Fruit fly (Drosophila melanogaster) whole organism, embryonic: ENCODE measurements around the gene CG13024.

ENCODE experiments used
- Antp ChIP-seq: fragments of 200-800 bp; sonication (Bioruptor generic); optimal IDR thresholded peaks from 3 replicates; lab custom pipeline; 2016; ENCODE audit warnings: missing biosample characterization, missing genetic modification characterization
- Asciz ChIP-seq: fragments of 200-800 bp; sonication (Bioruptor generic); optimal IDR thresholded peaks from 2 replicates; lab custom pipeline; 2017; ENCODE audit warnings: missing biosample characterization, mild to moderate bottlenecking, missing genetic modification characterization, missing genetic modification reagents
- C15 ChIP-seq: fragments of 200-800 bp; sonication (Bioruptor generic); IDR thresholded peaks from 3 replicates; pipeline ENCODE4 v1.3.6; 2022; ENCODE audit warnings: missing biosample characterization, missing genetic modification characterization
- CG10209 ChIP-seq: fragments of 200-800 bp; sonication (Bioruptor generic); optimal IDR thresholded peaks from 3 replicates; lab custom pipeline; 2017; ENCODE audit warnings: missing biosample characterization, mild to moderate bottlenecking, missing genetic modification characterization, missing genetic modification reagents
- CG10274 ChIP-seq: fragments of 200-800 bp; sonication (Bioruptor generic); optimal IDR thresholded peaks from 3 replicates; lab custom pipeline; 2017; ENCODE audit warnings: missing biosample characterization, mild to moderate bottlenecking, missing genetic modification characterization
- CG10366 ChIP-seq: fragments of 200-800 bp; sonication (Bioruptor generic); IDR thresholded peaks from 2 replicates; pipeline ENCODE4 v1.3.6; 2022; ENCODE audit warnings: missing biosample characterization, missing genetic modification characterization
- CG12659 ChIP-seq: fragments of 200-800 bp; sonication (Bioruptor generic); optimal IDR thresholded peaks from 3 replicates; lab custom pipeline; 2017; ENCODE audit warnings: mild to moderate bottlenecking, missing biosample characterization, missing genetic modification reagents, missing genetic modification characterization
- CG1602 ChIP-seq: fragments of 200-800 bp; sonication (Bioruptor generic); optimal IDR thresholded peaks from 3 replicates; lab custom pipeline; 2016; ENCODE audit warnings: missing biosample characterization, missing genetic modification characterization
- CG1603 ChIP-seq: fragments of 200-800 bp; sonication (Bioruptor generic); optimal IDR thresholded peaks from 2 replicates; lab custom pipeline; 2019; ENCODE audit warnings: missing biosample characterization, mild to moderate bottlenecking, missing genetic modification characterization, moderate library complexity
- CG17359 ChIP-seq: fragments of 200-800 bp; sonication (Bioruptor generic); optimal IDR thresholded peaks from 3 replicates; lab custom pipeline; 2018; ENCODE audit warnings: missing biosample characterization, mild to moderate bottlenecking, missing genetic modification characterization, moderate library complexity
- CG17612 ChIP-seq: fragments of 200-800 bp; sonication (Bioruptor generic); IDR thresholded peaks from 2 replicates; pipeline ENCODE4 v1.3.6; 2022; ENCODE audit warnings: missing biosample characterization, missing genetic modification characterization
- CG3065 ChIP-seq: fragments of 200-800 bp; sonication (Bioruptor generic); optimal IDR thresholded peaks from 2 replicates; lab custom pipeline; 2016; ENCODE audit warnings: missing biosample characterization, missing genetic modification characterization
- CG31388 ChIP-seq: fragments of 200-800 bp; sonication (Bioruptor generic); optimal IDR thresholded peaks from 2 replicates; lab custom pipeline; 2016; ENCODE audit warnings: missing biosample characterization, missing genetic modification characterization
- CG3407 ChIP-seq: fragments of 200-800 bp; sonication (Bioruptor generic); optimal IDR thresholded peaks from 2 replicates; lab custom pipeline; 2018; ENCODE audit warnings: missing biosample characterization, mild to moderate bottlenecking, missing genetic modification characterization
- CG3726 ChIP-seq: fragments of 200-800 bp; sonication (Bioruptor generic); IDR thresholded peaks from 3 replicates; pipeline ENCODE4, ENCODE4 v1.3.6; 2022; ENCODE audit warnings: missing biosample characterization, missing genetic modification characterization
- CG4282 ChIP-seq: fragments of 200-800 bp; sonication (Bioruptor generic); optimal IDR thresholded peaks from 2 replicates; lab custom pipeline; 2016; ENCODE audit warnings: missing biosample characterization, missing genetic modification characterization
- CG43689 ChIP-seq: fragments of 200-800 bp; sonication (Bioruptor generic); IDR thresholded peaks from 2 replicates; pipeline ENCODE4 v1.3.6; 2022; ENCODE audit warnings: missing biosample characterization, missing genetic modification characterization
- CG6272 ChIP-seq: fragments of 200-800 bp; sonication (Bioruptor generic); IDR thresholded peaks from 2 replicates; pipeline ENCODE4 v1.3.6; 2022; ENCODE audit warnings: missing biosample characterization, missing genetic modification characterization
- CG8478 ChIP-seq: fragments of >200 bp; optimal IDR thresholded peaks from 2 replicates; lab custom pipeline; 2018
- CG9876 ChIP-seq: fragments of 200-800 bp; sonication (Bioruptor generic); optimal IDR thresholded peaks from 2 replicates; lab custom pipeline; 2016; ENCODE audit warnings: missing biosample characterization, missing genetic modification characterization
- Chrac-16 ChIP-seq: fragments of 200-800 bp; sonication (Bioruptor generic); optimal IDR thresholded peaks from 3 replicates; lab custom pipeline; 2016; ENCODE audit warnings: missing biosample characterization, missing genetic modification characterization
- D19A ChIP-seq: fragments of 200-800 bp; optimal IDR thresholded peaks from 3 replicates; lab custom pipeline; 2019; ENCODE audit warnings: missing biosample characterization, mild to moderate bottlenecking, missing genetic modification characterization, moderate library complexity
- D19B ChIP-seq: fragments of 200-800 bp; sonication (Bioruptor generic); optimal IDR thresholded peaks from 2 replicates; lab custom pipeline; 2017; ENCODE audit warnings: missing biosample characterization, mild to moderate bottlenecking, missing genetic modification characterization
- Dp ChIP-seq: fragments of 200-800 bp; sonication (Bioruptor generic); optimal IDR thresholded peaks from 2 replicates; lab custom pipeline; 2018; ENCODE audit warnings: missing biosample characterization, mild to moderate bottlenecking, missing genetic modification characterization, moderate library complexity
- GATAe ChIP-seq: fragments of 200-800 bp; sonication (Bioruptor generic); conservative IDR thresholded peaks from 2 replicates; pipeline ENCODE4 v1.3.6; 2022; ENCODE audit warnings: missing biosample characterization, missing genetic modification characterization
- Mad ChIP-seq: fragments of 200-800 bp; sonication (Bioruptor generic); optimal IDR thresholded peaks from 2 replicates; lab custom pipeline; 2016; ENCODE audit warnings: missing biosample characterization, missing genetic modification characterization
- Oaz ChIP-seq: fragments of 200-800 bp; sonication (Bioruptor generic); IDR thresholded peaks from 2 replicates; pipeline ENCODE4 v1.3.6; 2022; ENCODE audit warnings: missing biosample characterization, missing genetic modification characterization
- Opbp ChIP-seq: fragments of 200-800 bp; sonication (Bioruptor generic); IDR thresholded peaks from 3 replicates; pipeline ENCODE4 v1.3.6; 2022; ENCODE audit warnings: missing biosample characterization, missing genetic modification characterization; ENCODE audit not compliant: partially characterized antibody
- Side ChIP-seq: fragments of 200-800 bp; sonication (Bioruptor generic); optimal IDR thresholded peaks from 2 replicates; lab custom pipeline; 2016; ENCODE audit warnings: missing biosample characterization, missing genetic modification characterization
- Sry-β ChIP-seq: fragments of 200-800 bp; sonication (Bioruptor generic); optimal IDR thresholded peaks from 2 replicates; lab custom pipeline; 2018; ENCODE audit warnings: missing biosample characterization, mild to moderate bottlenecking, missing genetic modification characterization, moderate library complexity
- Sry-δ ChIP-seq: fragments of 200-800 bp; sonication (Bioruptor generic); optimal IDR thresholded peaks from 2 replicates; lab custom pipeline; 2016; ENCODE audit warnings: missing biosample characterization, missing genetic modification characterization
- TFAM ChIP-seq: fragments of 200-800 bp; sonication (Bioruptor generic); optimal IDR thresholded peaks from 2 replicates; lab custom pipeline; 2017; ENCODE audit warnings: missing biosample characterization, missing genetic modification characterization, inconsistent platforms
- ap ChIP-seq: fragments of 200-800 bp; sonication (Bioruptor generic); IDR thresholded peaks from 2 replicates; pipeline ENCODE4 v1.3.6; 2022; ENCODE audit warnings: missing biosample characterization, missing genetic modification characterization
- ase ChIP-seq: fragments of 200-800 bp; sonication (Bioruptor generic); IDR thresholded peaks from 3 replicates; pipeline ENCODE4 v1.3.6; 2022; ENCODE audit warnings: missing biosample characterization, missing genetic modification characterization
- bowl ChIP-seq: fragments of 200-800 bp; sonication (Bioruptor generic); IDR thresholded peaks from 2 replicates; pipeline ENCODE4 v1.3.6; 2022; ENCODE audit warnings: missing biosample characterization, missing genetic modification characterization
- chm ChIP-seq: fragments of 200-800 bp; sonication (Bioruptor generic); IDR thresholded peaks from 2 replicates; pipeline ENCODE4 v1.3.6; 2022; ENCODE audit warnings: missing biosample characterization, missing genetic modification characterization
- cwo ChIP-seq: fragments of 200-800 bp; sonication (Bioruptor generic); optimal IDR thresholded peaks from 3 replicates; lab custom pipeline; 2017; ENCODE audit warnings: missing biosample characterization, missing genetic modification characterization, mild to moderate bottlenecking, moderate library complexity, missing genetic modification reagents
- dmrt11E ChIP-seq: fragments of 200-800 bp; sonication (Bioruptor generic); optimal IDR thresholded peaks from 3 replicates; lab custom pipeline; 2018; ENCODE audit warnings: missing biosample characterization, mild to moderate bottlenecking, missing genetic modification characterization, moderate library complexity
- ewg ChIP-seq: fragments of 200-800 bp; sonication (Bioruptor generic); optimal IDR thresholded peaks from 3 replicates; lab custom pipeline; 2017; ENCODE audit warnings: mild to moderate bottlenecking, missing biosample characterization, missing genetic modification reagents, missing genetic modification characterization
- fu2 ChIP-seq: fragments of 200-800 bp; sonication (Bioruptor generic); optimal IDR thresholded peaks from 2 replicates; lab custom pipeline; 2016; ENCODE audit warnings: missing biosample characterization, missing genetic modification characterization
- grau ChIP-seq: fragments of 200-800 bp; optimal IDR thresholded peaks from 3 replicates; lab custom pipeline; 2019; ENCODE audit warnings: missing biosample characterization, mild to moderate bottlenecking, missing genetic modification characterization, moderate library complexity
- h ChIP-seq: fragments of >200 bp; optimal IDR thresholded peaks from 2 replicates; lab custom pipeline; 2017
- jing ChIP-seq: fragments of 200-800 bp; sonication (Bioruptor generic); optimal IDR thresholded peaks from 2 replicates; lab custom pipeline; 2018; ENCODE audit warnings: missing biosample characterization, mild to moderate bottlenecking, missing genetic modification characterization
- ken ChIP-seq: fragments of 200-800 bp; sonication (Bioruptor generic); IDR thresholded peaks from 3 replicates; pipeline ENCODE4 v1.3.6; 2022; ENCODE audit warnings: missing biosample characterization, missing genetic modification characterization
- kni ChIP-seq: fragments of 200-800 bp; sonication (Bioruptor generic); optimal IDR thresholded peaks from 3 replicates; lab custom pipeline; 2017; ENCODE audit warnings: mild to moderate bottlenecking, missing biosample characterization, missing genetic modification reagents, missing genetic modification characterization
- org-1 ChIP-seq: fragments of 200-800 bp; sonication (Bioruptor generic); optimal IDR thresholded peaks from 2 replicates; lab custom pipeline; 2017; ENCODE audit warnings: missing biosample characterization, missing genetic modification characterization
- pnt ChIP-seq: fragments of 200-800 bp; sonication (Bioruptor generic); optimal IDR thresholded peaks from 3 replicates; lab custom pipeline; 2016; ENCODE audit warnings: missing biosample characterization, missing genetic modification characterization
- repo ChIP-seq: fragments of 200-800 bp; sonication (Bioruptor generic); optimal IDR thresholded peaks from 2 replicates; lab custom pipeline; 2016; ENCODE audit warnings: missing biosample characterization, missing genetic modification characterization
- shn ChIP-seq: fragments of 200-800 bp; sonication (Bioruptor generic); optimal IDR thresholded peaks from 3 replicates; lab custom pipeline; 2016; ENCODE audit warnings: missing biosample characterization, missing genetic modification characterization
- z ChIP-seq: fragments of 200-800 bp; sonication (Bioruptor generic); IDR thresholded peaks from 3 replicates; pipeline ENCODE4 v1.3.6; 2022; ENCODE audit warnings: missing biosample characterization, missing genetic modification characterization
- zen ChIP-seq: fragments of 200-800 bp; sonication (Bioruptor generic); optimal IDR thresholded peaks from 3 replicates; lab custom pipeline; 2018; ENCODE audit warnings: missing biosample characterization, mild to moderate bottlenecking, missing genetic modification characterization, moderate library complexity

Gene CG13024

DNA sequence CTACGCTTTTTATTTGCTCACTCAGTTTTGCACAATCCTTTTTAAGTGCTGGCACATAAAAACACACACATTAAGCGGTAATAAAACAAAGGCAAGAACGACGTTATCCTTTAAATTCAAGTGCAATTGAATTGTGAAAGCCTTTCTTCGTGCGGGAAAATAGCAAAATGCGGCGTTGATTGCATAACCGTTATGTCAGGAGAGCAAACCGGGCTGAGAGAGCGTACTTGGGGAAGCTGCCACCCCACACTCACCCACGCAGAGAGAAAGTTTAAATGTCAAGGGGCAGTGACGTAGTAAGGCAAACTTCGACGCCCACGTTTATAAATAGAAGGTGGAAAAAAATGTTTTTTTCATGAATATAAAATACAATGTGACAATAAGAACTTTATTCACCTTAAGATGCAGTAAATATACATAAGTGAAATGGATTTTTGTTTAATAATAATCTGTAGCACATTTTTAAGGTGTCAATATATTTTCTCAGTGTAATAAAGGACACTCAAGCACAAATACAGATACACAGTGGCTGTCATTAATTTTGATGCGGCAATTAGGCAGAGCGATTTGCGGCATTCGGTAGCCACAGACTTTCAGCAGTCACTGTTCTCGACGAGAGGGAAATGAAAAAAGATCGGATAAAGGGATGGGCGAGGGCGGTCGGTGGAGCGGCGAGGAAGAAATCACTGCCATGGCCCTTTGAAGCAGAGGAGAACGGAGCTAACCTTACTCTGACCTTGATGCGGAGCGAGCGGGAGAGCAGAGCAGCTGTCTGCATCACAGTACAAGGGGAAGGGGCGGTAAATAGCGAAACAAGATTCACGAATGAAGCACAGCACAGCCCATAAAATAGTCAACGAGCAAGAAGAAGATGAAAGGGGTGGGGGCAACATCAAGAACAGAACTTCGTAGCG, 22.8 kb downstream of the CG13024 start (continued):
- no peak for TF ChIP-seq ewg (GFP tag; lab: Kevin White, UChicago)
- no peak for TF ChIP-seq ken
- TF ChIP-seq Sry-δ (GFP tag; lab: Kevin White, UChicago): no peak
- no peak for TF ChIP-seq bowl (GFP tag; lab: Robert Waterston, UW)
- peak; percentile 10 for TF ChIP-seq CG1602 (GFP tag; lab: Kevin White, UChicago)
- TF ChIP-seq CG10366: no peak
- no peak for TF ChIP-seq CG17612 (GFP tag; lab: Robert Waterston, UW)
- no peak for TF ChIP-seq dmrt11E (tag; lab: Kevin White, UChicago)
- no peak for TF ChIP-seq Opbp (GFP tag; lab: Robert Waterston, UW)
- TF ChIP-seq CG10209: no peak
- TF ChIP-seq Oaz (GFP tag; lab: Robert Waterston, UW): no peak
- TF ChIP-seq CG8478 (lab: Kevin White, UChicago): no peak
- TF ChIP-seq jing (GFP tag; lab: Kevin White, UChicago): no peak
- TF ChIP-seq CG17359 (tag; lab: Kevin White, UChicago): peak; percentile 49
- TF ChIP-seq fu2 (GFP tag; lab: Kevin White, UChicago): peak; percentile 10
- TF ChIP-seq TFAM (GFP tag; lab: Kevin White, UChicago): no peak
- peak; percentile 21 for TF ChIP-seq Asciz (GFP tag; lab: Kevin White, UChicago)
- TF ChIP-seq Mad (GFP tag; lab: Kevin White, UChicago): no peak
- no peak for TF ChIP-seq z
- no peak for TF ChIP-seq CG3407 (GFP tag; lab: Kevin White, UChicago)
- peak; percentile 12 for TF ChIP-seq CG12659 (GFP tag; lab: Kevin White, UChicago)
- no peak for TF ChIP-seq repo (GFP tag; lab: Kevin White, UChicago)
- TF ChIP-seq D19A (tag; lab: Kevin White, UChicago): peak; percentile 60
- TF ChIP-seq CG43689 (GFP tag; lab: Robert Waterston, UW): no peak
- no peak for TF ChIP-seq CG9876 (GFP tag; lab: Kevin White, UChicago)
- TF ChIP-seq D19B (GFP tag; lab: Kevin White, UChicago): no peak
- TF ChIP-seq CG3726 (GFP tag; lab: Robert Waterston, UW): no peak
- peak; percentile 46 for TF ChIP-seq CG1603 (tag; lab: Kevin White, UChicago)
- TF ChIP-seq cwo (GFP tag; lab: Kevin White, UChicago): peak; percentile 54
- TF ChIP-seq CG6272 (GFP tag; lab: Robert Waterston, UW): no peak
- TF ChIP-seq CG4282 (GFP tag; lab: Kevin White, UChicago): no peak
- no peak for TF ChIP-seq kni (GFP tag; lab: Kevin White, UChicago)
- TF ChIP-seq Sry-β (GFP tag; lab: Kevin White, UChicago): no peak
- TF ChIP-seq shn (GFP tag; lab: Kevin White, UChicago): no peak
- no peak for TF ChIP-seq CG31388 (GFP tag; lab: Kevin White, UChicago)
- peak; percentile 66 for TF ChIP-seq grau (tag; lab: Kevin White, UChicago)
- no peak for TF ChIP-seq ap (GFP tag; lab: Robert Waterston, UW)
- peak; percentile 8 for TF ChIP-seq Antp (GFP tag; lab: Kevin White, UChicago)
- TF ChIP-seq GATAe (GFP tag; lab: Robert Waterston, UW): no peak
- TF ChIP-seq Side (GFP tag; lab: Kevin White, UChicago): peak; percentile 6
- TF ChIP-seq CG10274: no peak
- no peak for TF ChIP-seq h (lab: Kevin White, UChicago)
- TF ChIP-seq C15 (GFP tag; lab: Robert Waterston, UW): no peak
- no peak for TF ChIP-seq ase
- TF ChIP-seq CG3065 (GFP tag; lab: Kevin White, UChicago): no peak
- TF ChIP-seq Dp (GFP tag; lab: Kevin White, UChicago): no peak
- TF ChIP-seq Chrac-16 (GFP tag; lab: Kevin White, UChicago): no peak
- TF ChIP-seq chm (GFP tag; lab: Robert Waterston, UW): no peak
- TF ChIP-seq pnt (GFP tag; lab: Kevin White, UChicago): no peak
- TF ChIP-seq zen (tag; lab: Kevin White, UChicago): no peak
- peak; percentile 4 for TF ChIP-seq org-1 (GFP tag; lab: Kevin White, UChicago)
